Fruit fly (Drosophila melanogaster) whole organism, larva: Measurements from ENCODE around the gene CG10802.
A peak's percentile ranks its signal among the peaks of the same experiment; 100 is the strongest.

Experiments
- noc ChIP-seq: fragments of 200-800 bp; sonication (Bioruptor generic); optimal IDR thresholded peaks from 3 replicates; lab custom pipeline; 2019; ENCODE audit warnings: missing biosample characterization, mild to moderate bottlenecking, missing genetic modification characterization, moderate library complexity

CG10802 gene

DNA sequence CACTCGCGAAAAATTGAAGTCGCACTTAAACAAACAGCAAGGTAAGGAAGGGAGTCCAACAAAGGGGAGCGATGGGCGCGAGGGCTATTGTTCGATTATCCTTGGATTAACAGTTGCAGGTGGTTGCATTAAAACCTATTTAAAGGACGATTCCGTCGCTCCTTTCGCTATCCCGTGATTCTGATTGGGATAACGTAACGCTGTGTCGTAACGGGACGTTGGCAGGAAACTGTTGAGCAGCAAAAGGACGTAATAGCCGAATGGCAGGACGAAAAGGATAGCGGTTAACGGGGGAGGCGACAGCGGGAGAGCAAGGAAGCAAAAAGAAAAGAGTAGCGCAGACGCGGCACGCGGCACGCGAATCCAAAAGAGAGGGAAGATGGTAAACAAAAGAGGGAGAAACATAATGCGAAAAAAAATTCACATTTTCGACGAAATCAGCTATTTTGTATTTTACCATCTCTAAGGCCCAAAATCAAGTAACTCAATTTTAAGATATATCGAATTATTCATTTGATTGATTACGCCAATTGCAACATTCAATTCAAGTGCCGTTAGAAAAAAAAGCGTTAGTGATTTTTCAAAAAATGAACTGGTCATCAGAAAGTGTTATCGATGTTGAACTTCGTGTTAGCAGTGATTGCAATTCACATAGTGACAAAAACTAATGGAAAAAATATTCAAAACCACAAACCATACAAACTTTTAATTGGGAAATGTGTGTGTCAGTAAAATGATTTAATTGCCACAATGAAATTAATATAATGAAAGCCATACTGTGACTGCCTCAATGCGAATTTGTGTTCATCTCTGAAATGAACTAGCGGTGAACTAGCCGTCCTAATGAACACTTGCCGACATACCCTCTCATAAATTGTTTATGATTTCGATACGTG is at the start of gene CG10802, which contains the start of gene CG10804:
CG10802 (plus strand) TSS at position 847 of the 896 bp plus-strand sequence.
CG10804 (minus strand) TSS at position 204 of the 896 bp plus-strand sequence.
- TF ChIP-seq noc (tag; lab: Kevin White, UChicago), result peak; percentile 56

DNA sequence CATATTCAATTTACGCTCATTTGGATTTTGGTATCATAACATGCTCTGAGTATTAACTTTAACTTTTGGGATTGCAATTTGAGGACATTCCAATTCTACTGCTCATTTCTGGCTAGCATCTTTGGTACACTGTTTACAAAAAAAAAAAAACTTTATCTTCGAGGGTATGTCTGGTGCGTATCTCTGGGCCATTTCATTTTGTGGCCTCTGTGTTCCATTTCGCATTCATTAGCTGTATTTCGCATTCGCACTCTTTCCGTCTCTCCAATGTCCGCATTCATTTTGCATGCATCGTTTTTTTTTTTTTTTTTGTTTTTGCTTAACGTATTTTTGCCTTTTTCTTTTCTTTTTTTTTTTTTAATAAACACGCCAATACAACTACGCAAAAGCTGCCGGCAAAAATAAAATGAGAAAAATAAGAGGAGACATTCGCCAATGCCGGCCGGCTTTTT is 49.1 kb upstream of the CG10802 start:
- peak; percentile 8 for TF ChIP-seq noc (tag; lab: Kevin White, UChicago)

DNA sequence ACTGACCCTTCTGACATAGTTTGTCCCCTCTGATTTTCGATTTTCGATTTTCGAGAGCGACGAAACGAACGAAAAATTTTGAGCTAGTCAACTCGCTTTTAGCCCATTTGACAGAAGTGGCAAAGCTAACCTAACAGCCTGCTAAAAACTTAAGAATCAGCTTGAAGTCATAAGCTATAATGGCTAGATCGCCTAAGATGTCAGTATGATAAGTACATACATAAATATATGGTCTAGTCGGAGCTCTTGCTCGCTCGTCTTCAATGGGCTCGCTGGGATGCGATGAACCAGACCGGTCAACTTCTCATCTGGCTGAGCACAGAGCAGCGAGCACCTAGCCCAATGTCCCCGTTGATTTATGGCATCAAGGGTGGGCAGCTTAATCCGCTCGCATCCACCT is 47.1 kb upstream of the CG10802 start, which contains the start of gene CG14269:
CG14269 (minus strand) TSS at position 101 of the 400 bp plus-strand sequence.
- TF ChIP-seq noc (tag; lab: Kevin White, UChicago), result no peak

DNA sequence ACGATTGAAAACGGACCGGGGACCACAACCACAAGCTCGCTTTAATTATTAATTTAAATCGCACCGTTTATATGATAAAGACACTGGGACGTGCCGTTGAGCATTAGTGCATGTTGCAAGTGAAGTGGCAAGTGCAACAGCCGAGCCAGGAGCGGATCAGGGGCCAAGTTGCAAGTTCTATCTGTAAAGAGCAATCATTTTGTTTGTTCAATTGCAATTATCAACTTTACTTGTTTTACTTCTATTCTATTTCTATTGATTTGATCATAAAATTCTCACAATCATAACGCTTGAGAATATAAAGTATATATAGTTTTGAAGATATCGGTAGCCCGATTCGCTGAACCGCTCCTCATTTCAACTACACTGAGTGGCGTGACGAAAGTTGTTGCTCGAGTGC is 46.6 kb upstream of the CG10802 start:
- TF ChIP-seq noc (tag; lab: Kevin White, UChicago), result no peak

DNA sequence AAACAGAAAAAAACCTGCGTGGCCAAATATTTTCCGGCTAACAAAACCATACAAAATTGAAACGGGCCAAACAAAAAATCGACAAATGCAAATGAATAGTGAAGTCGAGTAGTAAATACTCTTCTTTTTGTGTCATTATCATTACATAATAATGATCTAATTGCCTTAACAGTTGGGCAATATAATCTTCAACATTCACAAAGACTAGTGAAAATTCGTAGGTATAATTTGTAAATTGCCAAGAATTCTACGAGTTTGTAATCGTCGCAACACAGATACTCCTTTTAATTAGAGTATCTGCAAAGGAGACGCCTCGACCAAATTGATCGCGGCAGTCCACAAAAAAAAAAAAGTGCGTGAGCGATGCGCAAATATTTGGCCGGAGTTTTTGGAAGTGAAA is 45.3 kb upstream of the CG10802 start:
- TF ChIP-seq noc (tag; lab: Kevin White, UChicago), result no peak

DNA sequence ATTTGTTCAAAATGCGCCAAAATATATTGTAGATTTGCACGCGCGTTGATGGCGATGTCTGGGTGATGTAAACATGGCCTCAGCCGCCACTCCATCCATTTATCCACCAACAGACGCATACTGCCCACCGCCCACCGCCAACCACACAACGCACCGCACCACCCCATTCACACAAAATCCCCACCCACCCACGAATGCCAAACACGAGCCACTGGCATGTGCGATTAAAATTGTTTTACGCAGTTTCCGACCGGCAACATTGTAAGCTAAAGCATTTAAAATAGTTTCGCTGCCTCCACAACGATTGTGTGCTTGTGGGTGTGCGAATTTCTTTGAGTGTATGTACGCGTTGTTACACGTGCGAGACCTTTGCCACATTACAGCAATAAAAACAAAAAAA is 42.3 kb upstream of the CG10802 start:
- no peak for TF ChIP-seq noc (tag; lab: Kevin White, UChicago)

DNA sequence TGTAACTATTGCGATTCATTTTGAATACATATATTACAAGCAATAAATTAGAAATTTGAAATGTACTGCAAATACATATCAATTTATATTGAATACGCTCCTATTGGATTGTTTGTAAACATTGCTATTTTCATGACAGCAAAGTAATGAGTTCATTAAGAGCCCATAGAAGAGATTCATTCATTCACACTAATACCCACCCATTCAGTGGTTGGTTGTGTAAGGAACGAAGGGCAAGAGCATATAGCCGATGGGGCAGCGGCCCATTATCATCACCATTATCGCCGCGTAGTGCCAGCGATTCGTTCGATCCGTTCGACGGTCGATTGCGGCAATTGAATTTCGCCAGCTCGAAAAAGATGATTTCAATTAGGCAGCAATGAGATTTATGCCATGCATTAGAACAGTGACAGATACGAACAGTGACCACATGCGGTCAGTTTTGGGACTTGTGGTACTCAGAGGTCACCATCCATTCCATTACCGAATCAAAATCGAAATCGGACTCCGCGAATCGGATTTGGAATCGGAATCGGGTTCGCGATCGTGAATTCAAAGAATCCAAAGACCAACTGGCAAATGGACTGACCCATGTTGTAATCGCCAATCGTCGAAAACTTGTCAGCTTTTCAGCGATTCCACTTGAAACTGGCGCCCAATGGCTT is 40.1 kb upstream of the CG10802 start:
- no peak for TF ChIP-seq noc (tag; lab: Kevin White, UChicago)

DNA sequence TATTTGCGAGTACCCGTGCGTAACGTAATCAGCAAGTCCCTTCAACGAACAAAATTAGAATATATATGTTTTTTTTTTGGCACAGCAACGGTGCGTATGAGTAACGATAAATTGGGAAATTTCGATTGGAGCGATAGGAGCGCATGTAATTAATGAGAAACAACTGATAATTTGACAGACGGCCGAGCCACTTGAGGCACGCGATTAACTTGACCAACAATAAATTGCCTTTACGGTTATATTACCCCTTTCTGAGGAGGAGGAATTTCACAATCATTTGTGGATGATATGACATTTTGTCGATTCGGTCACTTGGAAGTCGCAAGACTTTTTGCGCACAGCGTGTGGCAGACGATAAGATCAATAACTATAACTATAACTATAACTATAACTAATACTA is 38.9 kb upstream of the CG10802 start:
- peak; percentile 64 for TF ChIP-seq noc (tag; lab: Kevin White, UChicago)

DNA sequence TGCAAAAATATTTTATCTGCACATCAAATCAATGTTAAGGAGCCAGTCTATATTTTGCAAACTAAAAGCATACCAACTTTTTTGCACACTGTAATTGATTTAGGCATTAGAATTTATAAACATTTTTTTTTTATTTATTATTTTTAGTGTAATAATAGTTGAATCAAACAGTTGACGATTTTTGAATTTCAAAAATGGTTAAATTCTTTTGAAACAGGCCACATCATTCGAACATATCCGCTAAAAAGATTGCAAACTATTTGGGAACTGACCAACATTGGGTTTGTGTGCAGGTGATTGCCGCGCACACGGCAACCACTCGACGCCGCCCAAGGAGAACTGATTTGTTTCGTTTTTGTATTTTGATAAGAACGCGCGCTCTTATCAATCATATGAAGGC is 38.0 kb upstream of the CG10802 start:
- TF ChIP-seq noc (tag; lab: Kevin White, UChicago), result peak; percentile 86

DNA sequence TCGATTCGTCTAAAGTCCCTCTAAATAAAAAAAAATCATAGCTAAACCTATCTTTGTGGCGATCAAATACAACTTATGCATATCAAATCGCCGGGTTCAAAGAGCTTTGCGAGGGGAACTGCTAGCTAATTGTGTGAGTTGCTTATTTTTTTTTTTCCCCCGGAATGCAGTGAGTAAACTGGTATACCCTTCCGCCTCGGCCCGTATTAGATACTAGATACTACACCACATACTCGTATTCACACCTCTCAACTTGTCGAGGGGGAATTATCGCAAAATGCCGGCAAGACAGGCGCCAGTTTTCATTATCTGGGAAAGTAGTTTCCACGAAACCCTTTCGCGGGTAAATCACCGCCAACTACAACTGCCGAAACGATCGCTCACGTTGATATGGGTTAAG is 36.6 kb upstream of the CG10802 start:
- no peak for TF ChIP-seq noc (tag; lab: Kevin White, UChicago)

DNA sequence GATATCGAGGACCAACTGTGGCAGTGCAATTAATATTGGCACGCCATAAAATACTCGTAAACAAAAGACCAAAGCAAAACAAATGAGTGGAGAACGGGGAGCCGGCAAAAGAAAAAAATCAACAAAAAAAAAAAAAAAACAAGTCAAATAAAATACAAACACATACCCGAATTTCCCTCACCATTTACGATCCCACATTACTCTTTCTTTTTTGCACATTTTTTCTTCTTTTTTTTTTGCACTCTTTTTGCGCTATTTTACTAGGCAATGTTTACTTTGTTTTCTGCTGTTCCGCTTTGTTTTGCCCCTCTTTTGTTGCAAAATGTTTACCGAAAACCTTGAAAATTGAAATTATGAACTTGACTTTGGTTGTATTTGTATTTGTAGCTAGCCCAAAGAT is 36.1 kb upstream of the CG10802 start:
- TF ChIP-seq noc (tag; lab: Kevin White, UChicago), result no peak

DNA sequence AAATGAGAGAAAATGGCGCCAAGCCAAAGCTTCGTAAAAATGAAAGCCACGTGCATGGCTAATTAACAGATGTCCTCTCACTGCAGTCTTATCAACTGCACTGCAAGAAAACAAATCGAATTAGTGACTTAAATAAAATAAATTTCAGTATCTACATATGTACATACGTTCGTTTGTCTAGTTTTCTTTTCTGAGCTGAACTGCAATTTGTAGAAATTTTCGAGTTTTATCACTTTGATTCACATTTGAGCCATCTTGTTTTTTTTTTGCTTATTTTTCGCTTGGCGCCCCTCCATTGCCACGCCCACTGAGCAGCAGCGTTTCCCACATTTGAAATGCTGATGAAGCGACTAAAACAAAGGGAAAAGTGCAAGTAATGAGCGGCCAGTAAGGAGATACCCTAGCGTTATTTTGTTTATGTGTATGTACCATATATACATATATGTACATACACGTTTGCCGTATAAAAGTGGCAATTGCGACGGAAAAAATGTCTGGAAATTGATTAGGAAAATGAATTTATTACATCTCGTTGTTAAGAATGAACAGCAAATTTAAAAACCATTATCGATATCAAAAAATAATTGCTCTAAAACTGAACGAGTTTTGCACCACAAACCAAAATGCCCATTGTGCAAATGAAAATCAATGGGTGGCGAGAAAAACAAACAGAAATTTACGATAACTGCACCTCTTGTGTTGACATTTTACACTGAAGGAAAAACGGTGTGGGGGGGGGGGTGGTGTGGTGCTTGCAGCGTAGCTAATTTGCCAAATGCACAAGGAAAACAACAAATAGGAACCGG is 34.8 kb upstream of the CG10802 start:
- no peak for TF ChIP-seq noc (tag; lab: Kevin White, UChicago)

DNA sequence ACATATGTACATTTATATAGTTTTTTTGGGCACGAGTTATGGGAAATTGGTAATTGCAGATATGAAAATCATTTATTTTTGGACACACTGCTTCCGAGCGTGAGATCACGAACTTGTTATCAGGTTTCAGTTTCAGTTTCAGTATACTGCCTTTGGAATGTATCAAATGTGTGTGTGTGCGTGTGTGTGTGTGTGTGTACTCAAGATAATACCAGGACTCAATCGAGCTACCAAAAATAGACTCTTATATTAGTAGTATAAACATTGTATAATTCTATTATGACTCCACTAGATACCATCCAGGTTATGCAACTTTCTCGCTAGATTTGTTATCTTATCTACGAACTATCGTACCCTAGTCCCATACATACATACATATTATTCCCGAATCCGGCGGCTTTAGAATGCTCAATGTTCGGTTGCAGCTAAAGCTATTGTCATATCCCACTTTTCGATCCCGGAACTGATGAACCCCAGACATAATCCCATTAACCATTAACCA is 33.8 kb upstream of the CG10802 start, which contains the start of gene CG12535:
CG12535 (minus strand) TSS at position 51 of the 502 bp plus-strand sequence.
- no peak for TF ChIP-seq noc (tag; lab: Kevin White, UChicago)

DNA sequence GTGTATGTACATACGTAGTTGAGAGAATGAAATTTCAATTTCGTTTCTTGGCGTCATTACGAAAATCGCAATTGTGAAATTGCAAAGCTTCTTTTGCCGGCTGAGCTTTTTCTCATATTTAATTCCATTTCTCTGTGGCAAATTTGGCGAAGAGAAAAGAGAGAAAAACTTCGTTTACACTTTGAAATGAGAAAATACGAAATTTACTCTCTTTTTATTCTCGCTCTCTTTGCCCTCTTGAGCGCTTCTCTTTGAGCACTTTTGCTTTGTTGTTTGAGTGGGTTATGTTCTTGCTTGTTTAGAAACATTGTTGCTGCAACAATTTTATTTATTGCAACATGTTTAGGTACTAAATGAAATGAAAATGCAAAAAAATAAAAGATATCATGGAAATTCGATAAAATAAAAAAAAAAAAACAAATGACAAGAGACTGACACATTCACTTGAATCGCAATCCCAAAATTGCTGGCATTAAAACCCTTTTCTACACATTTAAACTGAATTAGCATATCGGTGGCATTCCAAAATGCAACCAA is 31.4 kb upstream of the CG10802 start:
- no peak for TF ChIP-seq noc (tag; lab: Kevin White, UChicago)

DNA sequence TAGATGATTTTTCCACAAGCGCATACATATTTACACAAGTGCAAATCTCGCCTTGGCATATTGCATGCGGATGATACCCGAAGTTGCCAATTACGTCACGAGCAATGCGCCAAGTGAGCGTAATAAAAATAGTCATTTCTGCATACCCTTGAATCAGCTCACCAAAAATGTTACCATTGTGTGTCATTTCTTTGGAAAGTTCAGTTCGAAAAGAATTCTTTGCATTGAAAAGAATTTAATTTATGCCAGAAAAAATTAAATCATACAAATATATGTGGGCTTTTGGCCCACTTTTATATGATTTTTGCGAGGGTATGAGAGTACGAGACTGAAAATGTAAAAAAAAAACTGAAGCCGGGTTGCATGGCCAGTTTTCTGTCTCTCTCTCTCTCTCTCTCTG is 30.8 kb upstream of the CG10802 start:
- TF ChIP-seq noc (tag; lab: Kevin White, UChicago), result no peak
